Worm (Caenorhabditis elegans): ENCODE data around the gene his-1.

his-1 gene

DNA sequence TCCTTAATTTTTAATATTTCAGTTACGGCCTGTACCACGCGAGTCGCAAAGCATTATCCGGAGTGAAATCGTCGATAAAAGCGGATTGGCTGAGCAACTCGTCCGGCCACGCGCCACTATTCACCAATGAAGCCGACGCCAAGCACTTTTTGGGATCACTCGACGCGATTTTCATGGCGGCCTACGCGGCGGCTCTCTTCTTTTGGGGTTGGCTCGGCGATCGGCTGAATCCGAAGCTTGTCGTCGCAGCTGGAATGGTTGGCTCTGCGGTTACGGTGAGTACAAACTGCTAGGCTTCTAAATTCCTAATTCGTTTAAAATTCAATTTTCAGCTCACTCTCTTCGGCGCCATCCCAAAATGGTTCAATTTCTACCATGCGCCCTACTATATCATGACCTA lies 17.4 kb upstream of the his-1 start:
- TF ChIP-seq F10B5.3 (tag; optimal IDR thresholded peaks at IDR 0.05): no peak
- no peak for TF ChIP-seq T20F7.1 (GFP tag; optimal IDR thresholded peaks at IDR 0.05)
- TF ChIP-seq duxl-1 (tag; optimal IDR thresholded peaks at IDR 0.05; ENCODE audit: poor library complexity): no peak
- TF ChIP-seq set-16 (GFP tag; IDR thresholded peaks at IDR 0.05): peak; percentile 67

DNA sequence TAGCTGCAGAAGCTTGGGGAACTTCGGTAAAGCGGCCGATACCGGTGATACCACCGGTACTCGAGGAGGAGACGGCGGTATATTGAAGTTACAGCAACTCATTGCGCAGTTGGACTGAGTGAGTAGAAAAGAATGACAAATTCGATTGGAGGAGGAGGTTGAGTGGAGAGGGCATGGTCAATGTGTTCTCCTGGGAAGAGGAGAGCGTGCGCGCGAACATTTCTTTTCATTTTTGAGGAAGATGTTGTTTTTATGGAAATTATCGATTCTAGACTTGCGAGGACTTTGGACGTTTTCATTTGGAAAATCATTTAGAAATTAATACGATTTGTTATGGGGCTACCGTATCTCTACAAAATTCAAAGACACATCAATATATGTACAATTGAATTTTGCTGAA lies 13.1 kb upstream of the his-1 start:
- TF ChIP-seq nhr-48 (tag; optimal IDR thresholded peaks at IDR 0.05) (no peak), unc-130 (GFP tag; optimal IDR thresholded peaks at IDR 0.05) (no peak), spr-3 (GFP tag; optimal IDR thresholded peaks at IDR 0.05) (no peak), pqm-1 (tag; optimal IDR thresholded peaks at IDR 0.05) (no peak), F26F4.8 (GFP tag; conservative IDR thresholded peaks at IDR 0.05) (no peak), R02D3.7 (tag; optimal IDR thresholded peaks at IDR 0.05) (no peak), ceh-20 (GFP tag; IDR thresholded peaks at IDR 0.05) (no peak), dmd-8 (GFP tag; IDR thresholded peaks at IDR 0.05) (no peak), lin-1 (GFP tag; IDR thresholded peaks at IDR 0.05) (no peak), unc-62 (GFP tag; optimal IDR thresholded peaks at IDR 0.05 in 1 of 2) (no peak), unc-62 (tag; optimal IDR thresholded peaks at IDR 0.05) (no peak), dmd-9 (GFP tag; IDR thresholded peaks at IDR 0.05) (no peak), T20F7.1 (GFP tag; optimal IDR thresholded peaks at IDR 0.05) (no peak), aly-2 (tag; optimal IDR thresholded peaks at IDR 0.05) (no peak)

DNA sequence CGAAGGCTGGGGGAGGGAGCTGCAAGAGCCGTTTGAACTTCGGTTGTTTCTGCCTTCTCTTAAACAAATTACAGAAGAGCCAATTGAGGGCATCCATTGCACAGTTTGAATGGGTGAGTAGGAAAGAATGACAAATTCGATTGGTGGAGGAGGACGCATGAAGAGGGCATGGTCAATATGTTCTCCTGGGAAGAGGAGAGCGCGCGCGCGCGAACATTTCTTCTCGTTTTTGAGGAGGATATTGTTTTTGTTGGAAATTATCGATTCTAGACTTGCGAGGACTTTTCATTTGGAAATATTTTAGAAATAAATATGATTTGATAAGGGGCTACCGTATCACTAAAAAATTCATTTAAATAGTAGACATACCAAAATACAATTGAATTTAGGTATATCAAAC lies 10.7 kb upstream of the his-1 start, which contains the start of gene T10C6.7:
T10C6.7 (minus strand) TSS at position 143 of the 400 bp plus-strand sequence.
- TF ChIP-seq jun-1 (tag; optimal IDR thresholded peaks at IDR 0.05): no peak
- no peak for TF ChIP-seq F10B5.3 (tag; optimal IDR thresholded peaks at IDR 0.05)
- TF ChIP-seq nhr-76 (tag; optimal IDR thresholded peaks at IDR 0.05): no peak
- no peak for TF ChIP-seq Y75B8A.6 (GFP tag; IDR thresholded peaks at IDR 0.05)
- TF ChIP-seq php-3 (GFP tag; IDR thresholded peaks at IDR 0.05): no peak
- TF ChIP-seq pha-4 (GFP tag; IDR thresholded peaks at IDR 0.05): no peak
- TF ChIP-seq pha-4 (tag; optimal IDR thresholded peaks at IDR 0.05): no peak
- TF ChIP-seq ztf-11 (tag; optimal IDR thresholded peaks at IDR 0.05): no peak
- no peak for TF ChIP-seq daf-12 (tag; optimal IDR thresholded peaks at IDR 0.05)
- no peak for TF ChIP-seq mxl-3 (GFP tag; optimal IDR thresholded peaks at IDR 0.05)
- no peak for TF ChIP-seq lin-1 (GFP tag; IDR thresholded peaks at IDR 0.05)
- no peak for TF ChIP-seq lin-38 (GFP tag; IDR thresholded peaks at IDR 0.05)
- no peak for TF ChIP-seq snpc-4 (tag; optimal IDR thresholded peaks at IDR 0.05)
- no peak for TF ChIP-seq ama-1 (optimal IDR thresholded peaks at IDR 0.05)

DNA sequence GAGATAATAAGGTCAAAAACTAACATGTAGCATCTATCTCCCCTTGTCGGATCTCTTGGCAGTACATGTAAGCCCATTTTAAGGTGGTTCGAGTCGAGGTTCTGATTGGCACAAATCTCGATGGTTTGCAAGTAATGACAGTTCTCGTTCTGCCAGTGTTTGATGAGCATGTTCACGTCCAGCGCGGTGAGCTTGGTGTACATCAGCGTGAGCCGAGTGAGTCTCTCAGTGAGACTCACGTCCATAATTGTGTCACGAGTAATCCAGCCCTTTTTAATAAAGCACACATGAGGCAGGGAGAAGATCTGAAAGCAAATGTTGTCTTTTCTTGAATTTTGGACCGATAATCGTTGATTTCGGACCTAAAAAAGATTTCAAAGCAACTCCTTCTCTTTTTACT lies 9.6 kb upstream of the his-1 start, which contains the start of gene T10C6.16:
T10C6.16 (minus strand) TSS at position 245 of the 400 bp plus-strand sequence.
- TF ChIP-seq vab-7 (GFP tag; IDR thresholded peaks at IDR 0.05): no peak
- TF ChIP-seq ceh-20 (GFP tag; IDR thresholded peaks at IDR 0.05): no peak
- TF ChIP-seq lin-15B (tag; optimal IDR thresholded peaks at IDR 0.05): no peak
- no peak for TF ChIP-seq nhr-6 (tag; optimal IDR thresholded peaks at IDR 0.05)
- no peak for TF ChIP-seq Y75B8A.6 (GFP tag; IDR thresholded peaks at IDR 0.05)
- TF ChIP-seq lir-3 (tag; optimal IDR thresholded peaks at IDR 0.05): no peak
- TF ChIP-seq unc-62 (GFP tag; optimal IDR thresholded peaks at IDR 0.05 in 1 of 2): peak in 1 of 2 experiments; percentile 97
- TF ChIP-seq unc-62 (tag; optimal IDR thresholded peaks at IDR 0.05): no peak
- no peak for TF ChIP-seq lsy-2 (tag; optimal IDR thresholded peaks at IDR 0.05)
- TF ChIP-seq aly-2 (tag; optimal IDR thresholded peaks at IDR 0.05): no peak
- TF ChIP-seq mxl-2 (GFP tag; conservative IDR thresholded peaks at IDR 0.05): no peak
- no peak for TF ChIP-seq attf-4 (tag; optimal IDR thresholded peaks at IDR 0.05)
- TF ChIP-seq nhr-42 (GFP tag; IDR thresholded peaks at IDR 0.05): no peak
- no peak for TF ChIP-seq ctbp-1 (GFP tag; IDR thresholded peaks at IDR 0.05)
- TF ChIP-seq lin-13 (GFP tag; optimal IDR thresholded peaks at IDR 0.05): no peak
- 0 out of 2 replicates have a peak, but pooled peaks have one; percentile 8 for TF ChIP-seq snpc-1.2 (GFP tag; IDR thresholded peaks at IDR 0.05)
- TF ChIP-seq ztf-11 (tag; optimal IDR thresholded peaks at IDR 0.05): no peak
- TF ChIP-seq hmg-1.1 (GFP tag; IDR thresholded peaks at IDR 0.05): no peak
- TF ChIP-seq gei-8 (GFP tag; optimal IDR thresholded peaks at IDR 0.05): no peak
- TF ChIP-seq unc-130 (GFP tag; optimal IDR thresholded peaks at IDR 0.05): no peak
- TF ChIP-seq Y5F2A.4 (GFP tag; optimal IDR thresholded peaks at IDR 0.05): no peak
- no peak for TF ChIP-seq spr-3 (GFP tag; optimal IDR thresholded peaks at IDR 0.05)
- no peak for TF ChIP-seq mdt-29 (GFP tag; IDR thresholded peaks at IDR 0.05)
- no peak for TF ChIP-seq nhr-28 (tag; optimal IDR thresholded peaks at IDR 0.05)
- TF ChIP-seq aha-1 (tag): peak; percentile 79
- no peak for TF ChIP-seq F37D6.2 (tag; optimal IDR thresholded peaks at IDR 0.05)

Data from whole organism, L4 larva.